Worm (Caenorhabditis elegans): ENCODE measurements around the gene srh-125.

DNA sequence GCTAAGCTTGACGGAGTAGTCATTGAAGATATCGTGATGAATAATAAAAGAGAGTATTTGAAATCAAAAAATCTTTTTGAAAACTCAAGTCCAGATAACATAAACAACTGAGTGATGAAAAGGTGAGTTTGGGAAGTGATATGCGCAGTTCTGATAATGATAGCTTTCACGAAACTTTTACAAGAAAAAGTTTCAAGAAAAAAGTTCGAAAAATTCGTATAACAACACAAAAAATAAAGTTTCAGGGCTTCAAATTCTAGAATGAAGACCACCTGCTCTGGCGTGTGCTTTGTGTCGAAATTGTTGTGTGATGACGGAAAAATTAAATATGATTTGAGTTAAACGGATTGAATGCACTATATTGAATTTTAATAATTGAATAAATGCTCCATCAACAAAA is 43.4 kb upstream of the srh-125 start, which contains the start of gene srb-19:
- TF ChIP-seq sox-4 (tag; optimal IDR thresholded peaks at IDR 0.05), result no peak
- no peak for TF ChIP-seq ets-4 (tag; optimal IDR thresholded peaks at IDR 0.05)
- TF ChIP-seq fkh-6 (tag; optimal IDR thresholded peaks at IDR 0.05), result no peak
- no peak for TF ChIP-seq pat-9 (tag; optimal IDR thresholded peaks at IDR 0.05)
- TF ChIP-seq tbx-7 (tag; optimal IDR thresholded peaks at IDR 0.05), result no peak
- no peak for TF ChIP-seq pha-4 (tag; optimal IDR thresholded peaks at IDR 0.05)
- TF ChIP-seq nhr-11 (tag; optimal IDR thresholded peaks at IDR 0.05), result no peak
- no peak for TF ChIP-seq odd-2 (tag; optimal IDR thresholded peaks at IDR 0.05)
- no peak for TF ChIP-seq F13H6.1 (tag; optimal IDR thresholded peaks at IDR 0.05)
